Worm (Caenorhabditis elegans): ENCODE results near the gene F26G1.2.

DNA sequence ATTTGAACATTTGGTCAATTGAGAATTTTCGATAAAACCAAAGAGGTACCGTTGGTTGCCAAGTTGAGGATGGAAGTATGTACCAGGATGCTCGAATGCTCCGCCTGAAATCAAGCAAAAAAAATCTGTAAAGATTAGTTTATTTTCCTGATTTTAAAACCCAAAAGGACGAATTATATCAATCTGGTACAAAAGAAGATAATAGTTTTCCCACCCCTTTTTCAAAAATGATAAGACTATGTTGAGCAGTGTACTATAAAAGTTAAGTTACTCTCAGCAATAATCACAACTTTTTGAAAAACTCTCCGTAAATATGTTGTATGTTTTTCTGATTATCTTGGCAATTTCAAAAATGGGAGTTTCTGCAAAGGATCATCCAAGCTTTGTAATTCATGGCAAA lies 4.4 kb upstream of the F26G1.2 start, which contains the start of gene F26G1.3:
- TF ChIP-seq lin-13 (GFP tag; optimal IDR thresholded peaks at IDR 0.05) (no peak), aha-1 (tag; optimal IDR thresholded peaks at IDR 0.05) (no peak), lin-35 (GFP tag; optimal IDR thresholded peaks at IDR 0.05) (no peak), nhr-85 (tag) (no peak), unc-130 (tag; optimal IDR thresholded peaks at IDR 0.05) (no peak)

All from whole organism, L1 larva.